Worm (Caenorhabditis elegans) whole organism, L3 larva: Measurements from ENCODE around the gene mrps-5.

Experiments used
- fkh-10 ChIP-seq: sonication (generic microtip); optimal IDR thresholded peaks from 2 replicates; lab custom pipeline; 2017; ENCODE audit warnings: missing biosample characterization, missing genetic modification reagents, missing genetic modification characterization
- nhr-12 ChIP-seq: fragments of 150-350 bp; optimal IDR thresholded peaks from 2 replicates; lab custom pipeline; 2014; ENCODE audit warnings: missing biosample characterization, missing genetic modification characterization
- pha-4 ChIP-seq: fragments of 150-350 bp; optimal IDR thresholded peaks from 2 replicates; lab custom pipeline; 2014; ENCODE audit warnings: missing biosample characterization, missing genetic modification reagents, missing genetic modification characterization

DNA sequence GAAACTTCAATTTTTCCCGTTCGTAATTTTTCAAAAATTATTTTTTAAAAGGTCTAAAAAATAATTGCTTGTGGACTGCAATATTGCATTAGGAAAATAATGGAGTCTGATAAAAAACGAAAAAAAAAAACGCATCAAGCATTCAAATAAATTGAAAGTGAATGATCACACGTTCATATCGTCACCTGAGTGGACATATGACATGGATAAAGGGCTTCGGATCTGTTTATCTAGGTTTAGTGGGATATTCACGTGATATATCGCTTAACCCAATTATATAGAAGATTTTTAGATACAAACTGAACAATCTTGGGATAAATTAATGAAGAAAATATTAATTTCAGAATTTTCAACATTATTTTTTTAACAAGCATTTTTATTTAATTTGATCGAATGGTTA, 12.5 kb upstream of the mrps-5 start:
- no peak for TF ChIP-seq pha-4
- no peak for TF ChIP-seq nhr-12 (tag; lab: Kevin White, UChicago)
- no peak for TF ChIP-seq fkh-10 (GFP tag; lab: Kevin White, UChicago)
